Fruit fly (Drosophila melanogaster) whole organism, embryonic: Measurements from ENCODE around the gene st.

Experiments used
- CG10209 ChIP-seq: fragments of 200-800 bp; sonication (Bioruptor generic); optimal IDR thresholded peaks from 3 replicates; lab custom pipeline; 2017; ENCODE audit warnings: missing biosample characterization, mild to moderate bottlenecking, missing genetic modification characterization, missing genetic modification reagents
- CG1024 ChIP-seq: fragments of 200-800 bp; sonication (Bioruptor generic); IDR thresholded peaks from 2 replicates; pipeline ENCODE4 v1.3.6; 2022; ENCODE audit warnings: missing biosample characterization, missing genetic modification characterization
- CG10462 ChIP-seq: fragments of 200-800 bp; sonication (Bioruptor generic); optimal IDR thresholded peaks from 2 replicates; lab custom pipeline; 2016; ENCODE audit warnings: missing biosample characterization, missing genetic modification characterization
- CG11723 ChIP-seq: fragments of 200-800 bp; sonication (Bioruptor generic); optimal IDR thresholded peaks from 2 replicates; lab custom pipeline; 2017; ENCODE audit warnings: missing biosample characterization, mild to moderate bottlenecking, missing genetic modification characterization
- CG13424 ChIP-seq: fragments of 200-800 bp; sonication (Bioruptor generic); optimal IDR thresholded peaks from 2 replicates; lab custom pipeline; 2019; ENCODE audit warnings: missing biosample characterization, mild to moderate bottlenecking, missing genetic modification characterization, moderate library complexity
- CG15073 ChIP-seq: fragments of 200-800 bp; sonication (Bioruptor generic); optimal IDR thresholded peaks from 2 replicates; lab custom pipeline; 2016; ENCODE audit warnings: missing biosample characterization, missing genetic modification characterization
- CG17802 ChIP-seq: fragments of 200-800 bp; sonication (Bioruptor generic); optimal IDR thresholded peaks from 2 replicates; lab custom pipeline; 2018; ENCODE audit warnings: missing biosample characterization, mild to moderate bottlenecking, missing genetic modification characterization, moderate library complexity
- CG18599 ChIP-seq: fragments of 200-800 bp; sonication (Bioruptor generic); optimal IDR thresholded peaks from 3 replicates; lab custom pipeline; 2017; ENCODE audit warnings: missing biosample characterization, missing genetic modification characterization, mild to moderate bottlenecking, moderate library complexity, missing genetic modification reagents
- CG2120 ChIP-seq: fragments of 200-800 bp; sonication (Bioruptor generic); optimal IDR thresholded peaks from 3 replicates; lab custom pipeline; 2016; ENCODE audit warnings: missing biosample characterization, missing genetic modification characterization
- CG2889 ChIP-seq: fragments of 200-800 bp; sonication (Bioruptor generic); IDR thresholded peaks from 3 replicates; pipeline ENCODE4 v1.3.6; 2022; ENCODE audit warnings: missing biosample characterization, missing genetic modification characterization
- CG32767 ChIP-seq: fragments of 200-800 bp; sonication (Bioruptor generic); IDR thresholded peaks from 2 replicates; pipeline ENCODE4 v1.3.6; 2022; ENCODE audit warnings: missing biosample characterization, missing genetic modification characterization
- CG32772 ChIP-seq: fragments of 200-800 bp; sonication (Bioruptor generic); IDR thresholded peaks from 2 replicates; pipeline ENCODE4 v1.3.6; 2022; ENCODE audit warnings: missing biosample characterization, missing genetic modification characterization
- CG4282 ChIP-seq: fragments of 200-800 bp; sonication (Bioruptor generic); optimal IDR thresholded peaks from 2 replicates; lab custom pipeline; 2016; ENCODE audit warnings: missing biosample characterization, missing genetic modification characterization
- CG4360 ChIP-seq: fragments of 200-800 bp; sonication (Bioruptor generic); IDR thresholded peaks from 2 replicates; pipeline ENCODE4 v1.3.6; 2022; ENCODE audit warnings: missing biosample characterization, missing genetic modification characterization
- CG7928 ChIP-seq: fragments of 200-800 bp; sonication (Bioruptor generic); optimal IDR thresholded peaks from 2 replicates; lab custom pipeline; 2017; ENCODE audit warnings: missing biosample characterization, mild to moderate bottlenecking, missing genetic modification characterization
- CG9876 ChIP-seq: fragments of 200-800 bp; sonication (Bioruptor generic); optimal IDR thresholded peaks from 2 replicates; lab custom pipeline; 2016; ENCODE audit warnings: missing biosample characterization, missing genetic modification characterization
- CrebB ChIP-seq: fragments of 200-800 bp; sonication (Bioruptor generic); optimal IDR thresholded peaks from 3 replicates; lab custom pipeline; 2018; ENCODE audit warnings: missing biosample characterization, mild to moderate bottlenecking, missing genetic modification characterization
- D19A ChIP-seq: fragments of 200-800 bp; optimal IDR thresholded peaks from 3 replicates; lab custom pipeline; 2019; ENCODE audit warnings: missing biosample characterization, mild to moderate bottlenecking, missing genetic modification characterization, moderate library complexity
- Eip74EF ChIP-seq, 2 experiments: fragments of 200-800 bp in 1 of 2; fragments of >200 bp in 1 of 2; sonication (Bioruptor generic) in 1 of 2; optimal IDR thresholded peaks; 2 replicates each; lab custom pipeline; 2017 to 2019; ENCODE audit warnings: missing biosample characterization in 2 of 2, missing genetic modification characterization in 2 of 2, mild to moderate bottlenecking in 1 of 2, moderate library complexity in 1 of 2
- Fer3 ChIP-seq: fragments of 200-800 bp; sonication (Bioruptor generic); optimal IDR thresholded peaks from 2 replicates; lab custom pipeline; 2018; ENCODE audit warnings: missing biosample characterization, mild to moderate bottlenecking, missing genetic modification characterization, moderate library complexity
- HLH3B ChIP-seq: fragments of 200-800 bp; sonication (Bioruptor generic); IDR thresholded peaks from 2 replicates; pipeline ENCODE4 v1.3.6; 2022; ENCODE audit warnings: missing biosample characterization, missing genetic modification characterization
- HLHmδ ChIP-seq: fragments of 200-800 bp; sonication (Bioruptor generic); optimal IDR thresholded peaks from 2 replicates; lab custom pipeline; 2018; ENCODE audit warnings: missing biosample characterization, mild to moderate bottlenecking, missing genetic modification characterization, moderate library complexity
- Hey ChIP-seq: fragments of 200-800 bp; sonication (Bioruptor generic); optimal IDR thresholded peaks from 3 replicates; lab custom pipeline; 2018; ENCODE audit warnings: missing biosample characterization, mild to moderate bottlenecking, missing genetic modification characterization
- HmgD ChIP-seq: fragments of 200-800 bp; sonication (Bioruptor generic); optimal IDR thresholded peaks from 3 replicates; lab custom pipeline; 2016; ENCODE audit warnings: missing biosample characterization, missing genetic modification characterization
- MESR4 ChIP-seq: fragments of 200-800 bp; sonication (Bioruptor generic); optimal IDR thresholded peaks from 2 replicates; lab custom pipeline; 2018; ENCODE audit warnings: missing biosample characterization, mild to moderate bottlenecking, missing genetic modification characterization, moderate library complexity
- NC2β ChIP-seq: fragments of 200-800 bp; sonication (Bioruptor generic); optimal IDR thresholded peaks from 2 replicates; lab custom pipeline; 2016; ENCODE audit warnings: missing biosample characterization, missing genetic modification characterization
- NFAT ChIP-seq: fragments of 200-800 bp; sonication (Bioruptor generic); IDR thresholded peaks from 2 replicates; pipeline ENCODE4 v1.3.6; 2022; ENCODE audit warnings: missing biosample characterization, missing genetic modification characterization
- Neu2 ChIP-seq: fragments of 200-800 bp; sonication (Bioruptor generic); optimal IDR thresholded peaks from 3 replicates; lab custom pipeline; 2016; ENCODE audit warnings: missing biosample characterization, missing genetic modification characterization, borderline replicate concordance
- Opbp ChIP-seq: fragments of 200-800 bp; sonication (Bioruptor generic); IDR thresholded peaks from 3 replicates; pipeline ENCODE4 v1.3.6; 2022; ENCODE audit warnings: missing biosample characterization, missing genetic modification characterization; ENCODE audit not compliant: partially characterized antibody
- Optix ChIP-seq: fragments of 200-800 bp; sonication (Bioruptor generic); IDR thresholded peaks from 3 replicates; pipeline ENCODE4 v1.3.6; 2022; ENCODE audit warnings: missing biosample characterization, missing genetic modification characterization
- Sin3A ChIP-seq: fragments of >200 bp; optimal IDR thresholded peaks from 2 replicates; lab custom pipeline; 2018
- Trl ChIP-seq, 3 experiments: fragments of >200 bp in 2 of 3; fragments of 200-800 bp in 1 of 3; sonication (Bioruptor generic) in 1 of 3; optimal IDR thresholded peaks; 2 replicates in 1 of 3; 3 replicates in 2 of 3; lab custom pipeline; 2016 to 2017; ENCODE audit warnings: missing biosample characterization in 1 of 3, missing genetic modification characterization in 1 of 3
- Usf ChIP-seq: fragments of 200-800 bp; sonication (Bioruptor generic); optimal IDR thresholded peaks from 2 replicates; lab custom pipeline; 2017; ENCODE audit warnings: missing genotype, missing biosample characterization, missing genetic modification characterization
- Xbp1 ChIP-seq: fragments of 200-800 bp; sonication (Bioruptor generic); optimal IDR thresholded peaks from 3 replicates; lab custom pipeline; 2016; ENCODE audit warnings: missing biosample characterization, mild to moderate bottlenecking, missing genetic modification characterization
- Xrp1 ChIP-seq: fragments of 200-800 bp; sonication (Bioruptor generic); IDR thresholded peaks from 2 replicates; pipeline ENCODE4 v1.3.6; 2022; ENCODE audit warnings: missing biosample characterization, missing genetic modification characterization
- aop ChIP-seq: fragments of 200-800 bp; sonication (Bioruptor generic); IDR thresholded peaks from 2 replicates; pipeline ENCODE4 v1.3.6; 2022; ENCODE audit warnings: missing biosample characterization, missing genetic modification characterization
- az2 ChIP-seq: fragments of 200-800 bp; sonication (Bioruptor generic); optimal IDR thresholded peaks from 3 replicates; lab custom pipeline; 2016; ENCODE audit warnings: missing biosample characterization, missing genetic modification characterization
- corto ChIP-seq: fragments of 200-800 bp; sonication (Bioruptor generic); optimal IDR thresholded peaks from 2 replicates; lab custom pipeline; 2016; ENCODE audit warnings: missing biosample characterization, mild to moderate bottlenecking, missing genetic modification characterization, moderate library complexity
- dmrt11E ChIP-seq: fragments of 200-800 bp; sonication (Bioruptor generic); optimal IDR thresholded peaks from 3 replicates; lab custom pipeline; 2018; ENCODE audit warnings: missing biosample characterization, mild to moderate bottlenecking, missing genetic modification characterization, moderate library complexity
- esg ChIP-seq: fragments of 200-800 bp; sonication (Bioruptor generic); conservative IDR thresholded peaks from 2 replicates; pipeline ENCODE4 v1.3.6; 2022; ENCODE audit warnings: missing biosample characterization, missing genetic modification characterization
- fd3F ChIP-seq: fragments of 200-800 bp; sonication (Bioruptor generic); optimal IDR thresholded peaks from 2 replicates; lab custom pipeline; 2018; ENCODE audit warnings: missing biosample characterization, mild to moderate bottlenecking, missing genetic modification characterization, moderate library complexity
- jing ChIP-seq: fragments of 200-800 bp; sonication (Bioruptor generic); optimal IDR thresholded peaks from 2 replicates; lab custom pipeline; 2018; ENCODE audit warnings: missing biosample characterization, mild to moderate bottlenecking, missing genetic modification characterization
- klu ChIP-seq: fragments of 200-800 bp; sonication (Bioruptor generic); IDR thresholded peaks from 2 replicates; pipeline ENCODE4 v1.3.6; 2022; ENCODE audit warnings: missing biosample characterization, missing genetic modification characterization
- mam ChIP-seq: fragments of 200-800 bp; sonication (Bioruptor generic); optimal IDR thresholded peaks from 3 replicates; lab custom pipeline; 2016; ENCODE audit warnings: missing biosample characterization, missing genetic modification characterization
- onecut ChIP-seq: fragments of 200-800 bp; sonication (Bioruptor generic); IDR thresholded peaks from 2 replicates; pipeline ENCODE4 v1.3.6; 2022; ENCODE audit warnings: missing biosample characterization, missing genetic modification characterization
- org-1 ChIP-seq: fragments of 200-800 bp; sonication (Bioruptor generic); optimal IDR thresholded peaks from 2 replicates; lab custom pipeline; 2017; ENCODE audit warnings: missing biosample characterization, missing genetic modification characterization
- peb ChIP-seq: fragments of 200-800 bp; sonication (Bioruptor generic); IDR thresholded peaks from 2 replicates; pipeline ENCODE4 v1.3.6; 2022; ENCODE audit warnings: missing biosample characterization, missing genetic modification characterization
- pita ChIP-seq: fragments of 200-800 bp; sonication (Bioruptor generic); optimal IDR thresholded peaks from 2 replicates; lab custom pipeline; 2017; ENCODE audit warnings: missing biosample characterization, mild to moderate bottlenecking, missing genetic modification characterization
- shn ChIP-seq: fragments of 200-800 bp; sonication (Bioruptor generic); optimal IDR thresholded peaks from 3 replicates; lab custom pipeline; 2016; ENCODE audit warnings: missing biosample characterization, missing genetic modification characterization
- sisA ChIP-seq: fragments of 200-800 bp; sonication (Bioruptor generic); IDR thresholded peaks from 2 replicates; pipeline ENCODE4 v1.3.6; 2022; ENCODE audit warnings: missing biosample characterization, missing genetic modification characterization
- slou ChIP-seq: fragments of 200-800 bp; sonication (Bioruptor generic); optimal IDR thresholded peaks from 3 replicates; lab custom pipeline; 2016; ENCODE audit warnings: missing biosample characterization, missing genetic modification characterization
- sr ChIP-seq: fragments of 200-800 bp; sonication (Bioruptor generic); IDR thresholded peaks from 3 replicates; pipeline ENCODE4 v1.3.6; 2022; ENCODE audit warnings: missing biosample characterization, missing genetic modification characterization

st gene

dm6 chr3L:16544220-16544619 lies 46.8 kb downstream of the st start (continued):
- TF ChIP-seq shn (GFP tag; lab: Kevin White, UChicago) (no peak), HLHmδ (GFP tag; lab: Kevin White, UChicago) (no peak), HLH3B (GFP tag; lab: Robert Waterston, UW) (peak; percentile 64; the same call in 1 of the 2 replicates), CG17802 (tag; lab: Kevin White, UChicago) (no peak), NFAT (GFP tag; lab: Robert Waterston, UW) (no peak), Xbp1 (GFP tag; lab: Kevin White, UChicago) (peak; percentile 60), fd3F (GFP tag; lab: Kevin White, UChicago) (no peak), org-1 (GFP tag; lab: Kevin White, UChicago) (no peak), Xrp1 (GFP tag; lab: Robert Waterston, UW) (no peak), CG2889 (GFP tag; lab: Robert Waterston, UW) (no peak), CG10209 (GFP tag; lab: Kevin White, UChicago) (peak; percentile 31), peb (GFP tag; lab: Robert Waterston, UW) (no peak), corto (GFP tag; lab: Kevin White, UChicago) (no peak), CG32767 (no peak), Neu2 (no peak), klu (GFP tag; lab: Robert Waterston, UW) (no peak), CG2120 (GFP tag; lab: Kevin White, UChicago) (peak; percentile 11), CG11723 (no peak), Fer3 (peak; percentile 23), sisA (GFP tag; lab: Robert Waterston, UW) (peak; percentile 62), Eip74EF (GFP tag; optimal IDR thresholded peaks at IDR 0.05; lab: Kevin White, UChicago) (no peak), MESR4 (no peak), Usf (no peak), dmrt11E (tag; lab: Kevin White, UChicago) (peak; percentile 59), CG1024 (GFP tag; lab: Robert Waterston, UW) (peak; percentile 26; the same call in 1 of the 2 replicates), CG32772 (peak; percentile 49; the same call in 1 of the 2 replicates), Opbp (GFP tag; lab: Robert Waterston, UW) (no peak), Trl (optimal IDR thresholded peaks at IDR 0.05; lab: Kevin White, UChicago) (no peak), Trl (GFP tag; optimal IDR thresholded peaks at IDR 0.05; lab: Kevin White, UChicago) (peak; percentile 22), esg (GFP tag; lab: Robert Waterston, UW) (peak; percentile 28; the same call in 1 of the 2 replicates), CrebB (no peak), mam (GFP tag; lab: Kevin White, UChicago) (no peak), CG4360 (GFP tag; lab: Robert Waterston, UW) (no peak), CG7928 (GFP tag; lab: Kevin White, UChicago) (no peak), HmgD (no peak), sr (no peak), D19A (tag; lab: Kevin White, UChicago) (peak; percentile 48), jing (GFP tag; lab: Kevin White, UChicago) (no peak), CG13424 (tag; lab: Kevin White, UChicago) (peak; percentile 9), pita (GFP tag; lab: Kevin White, UChicago) (no peak), CG15073 (no peak), CG10462 (no peak), CG18599 (GFP tag; lab: Kevin White, UChicago) (peak; percentile 7), Hey (tag; lab: Kevin White, UChicago) (no peak), CG4282 (GFP tag; lab: Kevin White, UChicago) (no peak), slou (GFP tag; lab: Kevin White, UChicago) (no peak), az2 (GFP tag; lab: Kevin White, UChicago) (peak; percentile 46), aop (no peak), Sin3A (lab: Kevin White, UChicago) (no peak), Optix (GFP tag; lab: Robert Waterston, UW) (peak; percentile 70), CG9876 (GFP tag; lab: Kevin White, UChicago) (no peak), onecut (no peak), NC2β (GFP tag; lab: Kevin White, UChicago) (peak; percentile 29)
